Worm (Caenorhabditis elegans): ENCODE results near the gene math-40.
"Not testable (repeated sequence)": the region's sequence is repeated elsewhere in the genome, so short reads cannot be mapped to it uniquely, and the experiment has no call there.

The math-40 gene

ce11 chrII:1854094-1854493 lies 23.7 kb downstream of the math-40 start, which contains the start of gene fbxb-95:
Gene fbxb-95, plus strand, starts transcription at chrII:1854394.
- TF ChIP-seq ZK185.1 (tag; optimal IDR thresholded peaks at IDR 0.05; ENCODE audit: poor library complexity, severe bottlenecking); snpc-1.3 (tag; optimal IDR thresholded peaks at IDR 0.05; ENCODE audit: insufficient read depth); ets-4 (GFP tag; optimal IDR thresholded peaks at IDR 0.05): not testable (repeated sequence)

- TF ChIP-seq mcd-1 (GFP tag; IDR thresholded peaks at IDR 0.05) (peak; percentile 41), aptf-3 (GFP tag; IDR thresholded peaks at IDR 0.05) (0 out of 2 replicates have a peak, but pooled peaks have one; percentile 56)
Observed at ce11 chrII:1855447-1855846, 25.0 kb downstream of the math-40 start.

DNA sequence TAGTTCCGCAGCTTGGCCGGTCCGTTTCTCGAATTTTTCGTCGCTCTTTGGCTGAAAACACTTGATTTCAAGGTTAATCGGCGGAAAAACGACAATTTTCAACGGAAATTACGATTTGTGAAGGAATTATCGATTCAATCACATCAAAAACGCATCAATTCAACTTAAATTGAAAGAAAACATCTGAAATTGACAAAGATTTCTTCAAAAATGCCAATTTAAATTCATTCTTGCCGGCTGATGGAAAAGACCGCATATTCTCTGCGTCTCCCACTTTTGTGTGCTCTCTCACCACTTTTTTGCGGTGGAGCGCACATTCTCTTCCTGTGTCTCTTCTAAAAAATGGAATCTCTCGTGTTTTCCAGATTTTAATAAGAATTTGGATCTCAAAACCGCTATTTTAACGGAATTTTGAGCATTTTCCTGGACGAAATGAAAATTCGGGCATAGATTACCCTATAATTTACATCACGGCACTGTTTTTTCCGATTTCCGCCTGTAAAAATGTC lies 30.9 kb downstream of the math-40 start, which contains the start of gene C16C4.18:
C16C4.18 (minus strand) TSS at position 51 of the 509 bp plus-strand sequence.
- peak; percentile 67; the same call in 1 of the 2 replicates for TF ChIP-seq mcd-1 (GFP tag; IDR thresholded peaks at IDR 0.05)
- TF ChIP-seq D2030.7 (GFP tag; IDR thresholded peaks at IDR 0.05): peak; percentile 44; the same call in 1 of the 2 replicates
- TF ChIP-seq hmg-1.2 (GFP tag; IDR thresholded peaks at IDR 0.05): peak; percentile 96

- not testable (repeated sequence) for TF ChIP-seq hsf-1 (GFP tag; IDR thresholded peaks at IDR 0.05); F49E8.2 (tag; optimal IDR thresholded peaks at IDR 0.05; ENCODE audit: insufficient read depth); lsl-1 (GFP tag; optimal IDR thresholded peaks at IDR 0.05)
Observed at ce11 chrII:1862334-1862733, 31.9 kb downstream of the math-40 start, which contains the start of gene fbxb-98. Gene fbxb-98, plus strand, starts transcription at chrII:1862634.

ce11 chrII:1864278-1864677 lies 33.8 kb downstream of the math-40 start, which contains the start of gene C16C4.17:
Gene C16C4.17, plus strand, starts transcription at chrII:1864578.
- TF ChIP-seq nhr-179 (tag; optimal IDR thresholded peaks at IDR 0.05) (no peak), ceh-79 (tag; optimal IDR thresholded peaks at IDR 0.05) (no peak), B0035.1 (tag; optimal IDR thresholded peaks at IDR 0.05) (no peak), Y53G8AR.9 (GFP tag; conservative IDR thresholded peaks at IDR 0.05) (no peak), aptf-3 (GFP tag; IDR thresholded peaks at IDR 0.05) (no peak), nhr-80 (tag; optimal IDR thresholded peaks at IDR 0.05) (no peak)

DNA sequence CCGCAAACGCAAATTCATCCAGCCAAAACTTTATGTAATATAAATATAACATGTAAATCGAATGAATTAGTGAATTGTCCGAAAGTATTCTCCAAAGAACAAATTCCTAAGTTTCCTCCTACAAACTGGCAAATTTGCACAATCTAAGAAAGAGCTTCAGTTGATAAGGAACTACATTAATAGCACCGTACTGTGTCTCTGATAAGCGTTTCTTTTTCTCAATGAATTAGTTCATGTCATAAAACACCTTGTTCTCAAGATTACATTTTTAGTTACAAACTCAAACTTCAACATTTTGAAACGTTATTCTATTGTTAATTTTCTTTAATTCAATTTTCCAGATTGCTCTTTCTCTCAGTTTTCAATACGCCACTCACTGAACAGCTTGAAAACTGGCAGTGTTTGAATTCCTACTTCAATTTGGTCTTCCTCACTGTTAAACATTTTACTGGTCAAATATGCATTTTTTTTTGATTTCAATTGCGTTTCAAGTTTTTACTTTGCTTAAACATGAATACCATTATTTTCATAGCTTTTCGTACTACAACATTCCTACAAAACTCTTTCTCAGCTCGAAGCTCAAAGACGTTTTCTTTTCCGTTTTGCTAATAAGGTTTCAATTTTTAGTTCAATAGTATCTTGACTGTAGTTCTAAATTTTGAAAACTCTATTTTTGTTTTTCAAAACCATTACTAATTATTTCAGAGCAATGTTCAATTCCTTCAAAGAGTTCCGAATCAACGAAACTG lies 35.4 kb downstream of the math-40 start, which contains the start of gene math-15:
math-15 (plus strand) TSS at position 699 of the 749 bp plus-strand sequence.
- TF ChIP-seq nhr-80 (tag; optimal IDR thresholded peaks at IDR 0.05) (peak; percentile 26), madf-10 (tag; optimal IDR thresholded peaks at IDR 0.05) (no peak)

ce11 chrII:1869120-1869519 lies 38.7 kb downstream of the math-40 start, which contains the start of gene math-14:
Gene math-14, plus strand, starts transcription at chrII:1869420.
- TF ChIP-seq D2030.7 (GFP tag; IDR thresholded peaks at IDR 0.05): no peak
- TF ChIP-seq dpl-1 (GFP tag; optimal IDR thresholded peaks at IDR 0.05): no peak
- no peak for TF ChIP-seq ets-4 (GFP tag; optimal IDR thresholded peaks at IDR 0.05)
- peak; percentile 49 for TF ChIP-seq nhr-80 (tag; optimal IDR thresholded peaks at IDR 0.05)
- no peak for TF ChIP-seq snpc-3.4 (tag; optimal IDR thresholded peaks at IDR 0.05)
- TF ChIP-seq tlf-1 (GFP tag; optimal IDR thresholded peaks at IDR 0.05): no peak
- TF ChIP-seq C06A6.2 (GFP tag; conservative IDR thresholded peaks at IDR 0.05): no peak
- TF ChIP-seq nfyb-1 (GFP tag; IDR thresholded peaks at IDR 0.05): no peak

All from whole organism, young adult.